Worm (Caenorhabditis elegans) whole organism, L4/young adult: ENCODE data around the gene F16B4.4.

Source experiments
- W03F9.2 ChIP-seq: fragments of 150-350 bp; optimal IDR thresholded peaks from 2 replicates; lab custom pipeline; 2014; ENCODE audit warnings: missing biosample characterization, missing genetic modification characterization
- dao-5 ChIP-seq: sonication (generic microtip); optimal IDR thresholded peaks from 2 replicates; lab custom pipeline; 2016; ENCODE audit warnings: missing genotype, missing genetic modification characterization, moderate library complexity, missing compliant biosample characterization
- him-1 ChIP-seq: sonication (generic microtip); optimal IDR thresholded peaks from 2 replicates; lab custom pipeline; 2016; ENCODE audit warnings: missing genotype, missing genetic modification reagents, missing genetic modification characterization, missing compliant biosample characterization

The F16B4.4 gene

DNA sequence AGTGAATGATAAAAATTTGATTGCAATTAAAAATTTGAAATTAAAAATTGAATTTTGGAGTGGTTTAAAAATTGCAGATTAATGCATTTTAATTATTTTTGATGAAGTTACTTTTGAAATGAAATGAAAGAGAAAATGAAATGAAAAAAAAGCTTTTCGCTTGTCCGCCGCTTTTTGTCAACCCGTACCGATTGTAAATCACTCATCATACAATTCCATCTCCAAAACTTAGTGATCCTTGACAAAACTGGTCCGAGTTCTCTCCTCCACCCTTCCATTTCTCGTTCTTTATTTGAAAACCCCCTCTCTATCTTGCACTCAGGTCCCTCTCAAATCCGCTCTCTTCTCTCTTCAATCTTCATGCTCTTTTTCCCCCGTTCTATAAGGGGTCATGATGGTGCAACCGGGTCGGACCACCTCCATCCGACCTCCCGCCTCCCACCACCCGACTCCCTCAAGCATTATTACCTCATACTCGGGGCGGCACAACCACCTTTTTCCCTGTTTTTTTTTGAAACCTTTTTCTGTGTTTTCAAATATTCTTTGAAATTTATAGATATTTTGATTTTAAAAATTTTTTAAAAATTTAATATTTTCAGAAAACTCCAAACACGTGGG is 16.6 kb upstream of the F16B4.4 start:
- TF ChIP-seq W03F9.2 (tag; lab: Kevin White, UChicago): no peak
- TF ChIP-seq dao-5: no peak
- TF ChIP-seq him-1: no peak

DNA sequence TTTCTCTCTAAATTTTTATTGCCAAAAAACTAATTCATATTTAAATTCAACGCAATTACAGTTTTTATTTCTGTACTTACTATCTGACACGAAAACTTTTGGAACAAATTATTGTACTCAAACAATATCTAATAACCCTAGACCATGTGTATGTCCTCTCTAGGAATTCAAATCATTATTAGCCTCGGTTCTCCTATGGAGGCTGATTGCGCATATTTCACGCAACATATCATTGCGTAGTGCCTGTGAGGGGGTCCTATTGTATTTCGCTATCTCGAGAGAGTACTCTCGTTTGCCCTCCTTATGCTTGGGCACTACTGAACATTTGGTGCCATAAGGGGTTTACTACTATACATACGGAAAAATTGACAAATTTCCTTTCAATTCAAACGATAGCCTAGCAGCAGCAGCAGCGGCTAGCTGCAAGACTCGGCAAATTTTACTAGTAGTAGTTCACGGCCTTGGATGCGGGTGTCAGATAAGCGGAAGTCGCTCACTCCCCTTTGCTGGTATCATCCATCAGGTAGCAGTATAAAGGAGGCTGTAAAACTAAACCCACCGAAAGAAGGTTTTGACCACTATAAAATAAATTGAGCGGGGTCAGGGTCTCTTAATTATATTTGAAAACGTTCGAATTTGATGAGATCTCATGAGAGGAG is 15.1 kb upstream of the F16B4.4 start:
- TF ChIP-seq dao-5 (no peak), W03F9.2 (tag; lab: Kevin White, UChicago) (no peak), him-1 (no peak)

- no peak for TF ChIP-seq him-1
Observed at ce11 chrV:1579790-1580189, 14.0 kb upstream of the F16B4.4 start.

ce11 chrV:1583242-1583641 is 10.6 kb upstream of the F16B4.4 start:
- TF ChIP-seq W03F9.2 (tag; lab: Kevin White, UChicago) (no peak), dao-5 (no peak), him-1 (no peak)

DNA sequence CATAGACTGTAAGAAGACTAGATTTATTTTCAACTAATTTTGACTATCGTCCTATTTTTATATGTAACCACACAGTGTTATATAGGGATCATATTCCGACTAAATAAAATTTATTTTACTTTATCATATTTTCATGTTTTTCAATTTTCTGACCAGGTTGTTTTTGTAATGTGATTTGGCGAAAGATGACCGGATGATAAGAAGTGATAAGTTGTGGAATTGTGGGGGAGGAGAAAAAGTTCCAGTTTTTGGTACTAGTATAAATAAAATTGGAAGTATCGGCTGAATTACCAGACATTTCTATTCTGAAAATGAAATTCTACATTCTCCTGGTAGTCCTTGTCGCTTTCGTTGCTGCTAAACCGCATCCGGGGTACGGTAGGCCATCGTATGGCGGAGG is 8.4 kb upstream of the F16B4.4 start, which contains the start of gene F16B4.7:
Gene F16B4.7, plus strand, starts transcription at position 301 of the 400 bp plus-strand sequence.
- TF ChIP-seq dao-5 (no peak), him-1 (no peak), W03F9.2 (tag; lab: Kevin White, UChicago) (no peak)

ce11 chrV:1586906-1587305 is 6.9 kb upstream of the F16B4.4 start, which contains the start of gene F16B4.6:
Gene F16B4.6, plus strand, starts transcription at chrV:1587206.
- TF ChIP-seq W03F9.2 (tag; lab: Kevin White, UChicago) (no peak), dao-5 (no peak), him-1 (no peak)

ce11 chrV:1588128-1588527 is 5.7 kb upstream of the F16B4.4 start, which contains the start of gene F16B4.5:
Gene F16B4.5, plus strand, starts transcription at chrV:1588428.
- TF ChIP-seq him-1 (no peak), W03F9.2 (tag; lab: Kevin White, UChicago) (no peak), dao-5 (no peak)

ce11 chrV:1594554-1595092 is 804 bp downstream of the F16B4.4 start:
- TF ChIP-seq him-1: no peak
- no peak for TF ChIP-seq dao-5
- TF ChIP-seq W03F9.2 (tag; lab: Kevin White, UChicago): no peak

- TF ChIP-seq W03F9.2 (tag; lab: Kevin White, UChicago): no peak
- no peak for TF ChIP-seq dao-5
- TF ChIP-seq him-1: no peak
Observed at ce11 chrV:1600561-1601088, 6.8 kb downstream of the F16B4.4 start, which contains the start of gene F16B4.2. Gene F16B4.2, plus strand, starts transcription at chrV:1601038.

DNA sequence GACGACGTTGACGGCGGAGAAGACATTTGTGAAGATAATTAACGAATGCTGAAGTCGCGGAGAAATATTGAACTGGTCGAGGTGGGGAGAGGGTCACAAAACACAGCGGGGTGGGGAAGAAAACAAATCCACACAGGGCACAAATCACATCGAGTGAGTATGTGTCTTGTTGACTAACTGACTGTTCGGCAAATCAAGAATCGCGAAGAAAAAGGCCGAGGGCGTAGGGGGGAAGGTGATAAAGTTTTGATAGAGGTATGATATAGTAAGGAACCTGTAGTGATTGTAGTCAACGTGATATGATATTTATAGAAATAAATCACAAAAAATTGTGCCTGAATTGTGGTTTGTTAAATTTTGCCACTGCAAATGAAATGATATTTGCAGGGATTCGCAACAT is 14.0 kb downstream of the F16B4.4 start, which contains the start of gene nhr-178:
Gene nhr-178, minus strand, starts transcription at position 164 of the 400 bp plus-strand sequence.
- TF ChIP-seq dao-5 (no peak), him-1 (no peak), W03F9.2 (tag; lab: Kevin White, UChicago) (no peak)

DNA sequence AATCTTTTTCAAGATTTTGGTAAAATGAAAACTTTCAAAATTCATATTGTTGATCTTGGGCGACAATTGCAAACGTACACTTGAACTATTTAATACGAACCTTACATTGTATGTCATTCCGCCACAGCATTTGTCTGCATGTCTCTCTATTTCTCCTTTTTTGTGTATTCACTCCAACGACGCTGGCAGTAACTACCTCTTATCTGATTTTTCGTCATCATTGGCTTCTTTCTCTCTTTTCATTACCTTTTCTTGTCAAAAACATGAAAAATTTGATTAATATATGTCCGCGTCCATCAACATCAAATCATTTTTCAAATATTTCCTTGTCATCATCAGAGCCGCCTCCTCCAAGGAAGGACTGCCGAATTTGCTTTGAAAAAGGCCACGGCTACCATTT is 16.3 kb downstream of the F16B4.4 start, which contains the start of gene nhr-177:
Gene nhr-177, plus strand, starts transcription at position 167 of the 400 bp plus-strand sequence.
- TF ChIP-seq him-1 (no peak), dao-5 (no peak), W03F9.2 (tag; lab: Kevin White, UChicago) (no peak)

- TF ChIP-seq dao-5: no peak
Observed at ce11 chrV:1611570-1611969, 17.8 kb downstream of the F16B4.4 start.

DNA sequence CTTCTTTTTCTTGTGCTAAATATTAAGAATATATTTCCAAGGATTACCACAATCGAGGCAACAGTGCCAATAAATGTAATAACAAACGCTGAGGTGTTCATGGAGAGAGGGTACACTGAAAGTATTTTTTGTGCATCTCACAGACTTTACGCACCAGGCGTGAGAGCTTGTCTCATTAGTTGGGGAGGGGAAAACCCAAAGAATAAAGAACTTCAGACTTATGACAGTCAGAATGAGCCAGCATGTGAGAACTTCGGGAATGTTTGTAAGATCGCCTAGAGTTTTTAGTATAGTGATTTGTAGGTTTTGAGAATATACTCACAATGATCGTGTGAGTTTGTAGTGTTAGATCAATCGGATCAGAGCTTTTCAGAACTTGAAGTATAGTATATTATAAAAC is 20.9 kb downstream of the F16B4.4 start, which contains the start of gene srbc-41:
Gene srbc-41, minus strand, starts transcription at position 101 of the 400 bp plus-strand sequence.
- TF ChIP-seq dao-5 (no peak), W03F9.2 (tag; lab: Kevin White, UChicago) (no peak), him-1 (no peak)

- no peak for TF ChIP-seq him-1
- no peak for TF ChIP-seq dao-5
- no peak for TF ChIP-seq W03F9.2 (tag; lab: Kevin White, UChicago)
Observed at ce11 chrV:1618760-1619159, 24.9 kb downstream of the F16B4.4 start, which contains the start of gene nhr-179. Gene nhr-179, minus strand, starts transcription at chrV:1618860.

DNA sequence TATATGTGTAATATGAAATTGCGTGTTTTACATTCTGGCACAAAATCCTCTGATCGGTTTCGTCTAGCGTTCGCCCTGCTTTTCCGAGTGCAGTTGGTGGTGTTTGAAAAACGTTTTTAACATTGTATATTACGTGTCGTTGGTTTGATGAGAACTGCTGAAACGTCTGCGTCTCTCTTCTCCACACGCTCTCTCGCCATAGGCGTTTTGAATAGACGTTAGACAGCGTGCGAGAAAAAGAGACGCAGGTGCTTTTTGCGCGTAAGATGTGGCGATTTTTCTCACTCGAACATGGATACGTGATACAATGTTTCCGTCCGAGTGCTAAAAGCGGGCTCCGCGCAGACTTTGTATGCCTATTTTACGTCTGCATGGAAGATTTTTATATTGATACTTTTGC is 26.7 kb downstream of the F16B4.4 start:
- TF ChIP-seq dao-5 (no peak), W03F9.2 (tag; lab: Kevin White, UChicago) (no peak), him-1 (no peak)
